Worm (Caenorhabditis elegans) whole organism, L3 larva: ENCODE results near the gene gcy-11.

Experiments used
- R02D3.7 ChIP-seq: fragments of 150-350 bp; optimal IDR thresholded peaks from 2 replicates; lab custom pipeline; 2014; ENCODE audit warnings: missing biosample characterization, missing genetic modification characterization
- ZK546.5 ChIP-seq: sonication (generic microtip); optimal IDR thresholded peaks from 2 replicates; lab custom pipeline; 2017; ENCODE audit warnings: missing biosample characterization, missing genetic modification characterization
- ama-1 ChIP-seq: fragments of 150-350 bp; optimal IDR thresholded peaks from 2 replicates; lab custom pipeline; 2018
- ceh-82 ChIP-seq: fragments of 150-350 bp; optimal IDR thresholded peaks from 2 replicates; lab custom pipeline; 2014; ENCODE audit warnings: missing biosample characterization, missing genetic modification characterization
- elt-1 ChIP-seq: fragments of 150-350 bp; optimal IDR thresholded peaks from 2 replicates; lab custom pipeline; 2014; ENCODE audit warnings: missing biosample characterization, missing genetic modification characterization
- elt-2 ChIP-seq: sonication (generic microtip); optimal IDR thresholded peaks from 2 replicates; lab custom pipeline; 2016; ENCODE audit warnings: missing genetic modification reagents, mild to moderate bottlenecking, missing genetic modification characterization, missing compliant biosample characterization
- jun-1 ChIP-seq: fragments of 150-350 bp; optimal IDR thresholded peaks from 2 replicates; lab custom pipeline; 2014; ENCODE audit warnings: missing biosample characterization, missing genetic modification reagents, missing genetic modification characterization
- lin-39 ChIP-seq: fragments of 150-350 bp; optimal IDR thresholded peaks from 2 replicates; lab custom pipeline; 2018; ENCODE audit warnings: missing biosample characterization, missing genetic modification reagents, missing genetic modification characterization
- mdl-1 ChIP-seq: fragments of 150-350 bp; optimal IDR thresholded peaks from 2 replicates; lab custom pipeline; 2014; ENCODE audit warnings: missing biosample characterization, missing genetic modification characterization
- nhr-237 ChIP-seq: fragments of 150-350 bp; optimal IDR thresholded peaks from 2 replicates; lab custom pipeline; 2014; ENCODE audit warnings: missing biosample characterization, missing genetic modification characterization
- pqm-1 ChIP-seq: fragments of 150-350 bp; optimal IDR thresholded peaks from 2 replicates; lab custom pipeline; 2017; ENCODE audit warnings: missing biosample characterization, missing genetic modification characterization, inconsistent platforms

DNA sequence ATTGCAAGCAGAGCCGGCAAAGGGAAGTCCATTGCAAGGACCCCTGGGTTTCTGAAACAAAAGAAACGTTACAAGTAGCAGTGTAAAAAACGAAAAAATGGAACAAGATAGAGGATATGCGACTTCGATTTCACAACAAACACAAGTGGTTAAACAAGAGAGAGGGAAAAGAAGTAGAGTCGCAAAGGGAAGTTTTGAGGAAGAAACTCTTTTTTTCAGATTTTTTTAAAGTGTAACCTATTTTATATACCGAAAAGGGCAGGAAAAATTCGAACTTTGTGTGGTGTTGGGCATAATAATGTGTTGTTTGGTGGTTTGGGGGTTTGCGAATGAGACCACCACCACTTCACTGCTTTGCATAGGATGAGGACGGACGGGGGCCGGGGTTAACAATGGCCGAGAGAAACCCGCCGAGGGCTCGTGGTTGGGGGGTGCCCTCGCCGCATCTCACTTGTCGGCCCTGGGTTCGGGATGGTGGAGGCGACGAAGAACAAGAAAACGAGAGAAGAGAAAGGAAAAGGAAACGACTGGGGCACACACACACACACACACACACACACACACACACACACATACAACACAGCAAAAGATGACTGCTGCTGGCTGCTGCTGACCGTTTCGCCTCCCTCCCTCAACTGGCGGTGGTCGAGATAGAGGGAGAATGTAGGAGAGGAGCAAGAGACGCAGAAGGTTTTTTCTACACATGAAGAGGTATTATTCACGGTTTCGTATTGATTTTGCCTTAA lies 25.0 kb downstream of the gcy-11 start, which contains the start of gene ptrn-1:
- peak; percentile 55 for TF ChIP-seq elt-2 (tag; lab: Kevin White, UChicago)
- no peak for TF ChIP-seq nhr-237 (tag; lab: Kevin White, UChicago)
- peak; percentile 94 for TF ChIP-seq lin-39
- no peak for TF ChIP-seq R02D3.7 (tag; lab: Kevin White, UChicago)
- TF ChIP-seq mdl-1, result peak; percentile 33
- no peak for TF ChIP-seq ceh-82 (tag; lab: Kevin White, UChicago)
- peak; percentile 49 for TF ChIP-seq jun-1 (tag; lab: Kevin White, UChicago)
- no peak for TF ChIP-seq ZK546.5 (tag; lab: Kevin White, UChicago)
- TF ChIP-seq pqm-1 (tag; lab: Kevin White, UChicago), result peak; percentile 50
- peak; percentile 21 for TF ChIP-seq ama-1 (lab: Kevin White, UChicago)
- TF ChIP-seq elt-1 (tag; lab: Kevin White, UChicago), result no peak
